Fruit fly (Drosophila melanogaster): ENCODE results near the gene HLH4C.
A peak's percentile ranks its signal among the peaks of the same experiment; 100 is the strongest.

Gene HLH4C

DNA sequence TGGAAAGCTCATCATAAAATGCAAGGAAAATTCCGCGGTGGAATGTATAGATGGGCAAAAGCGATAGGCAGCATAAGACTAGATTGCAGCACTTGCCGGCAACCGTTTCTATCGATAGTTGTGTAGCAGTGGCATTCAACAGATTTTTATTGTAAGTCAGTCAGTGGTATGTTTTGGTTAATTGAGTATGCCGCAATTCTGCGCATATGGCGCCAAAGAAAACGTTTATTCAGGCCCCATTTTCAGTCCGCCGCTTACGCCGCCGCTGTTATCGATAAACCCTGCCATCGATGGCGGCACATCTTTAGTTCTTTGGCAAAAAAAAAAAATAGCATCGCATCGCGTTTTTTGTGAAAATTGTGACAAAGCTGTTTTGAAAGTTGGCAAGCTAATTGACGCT lies 2.5 kb upstream of the HLH4C start, which contains the start of the genes Cbp80 and Torsin:
TSS of gene Cbp80 (plus strand) at position 265 of the 400 bp plus-strand sequence.
TSS of gene Torsin (minus strand) at position 282 of the 400 bp plus-strand sequence.
- TF ChIP-seq lz (GFP tag; optimal IDR thresholded peaks at IDR 0.05) (peak; percentile 29), CG7368 (GFP tag; optimal IDR thresholded peaks at IDR 0.05) (no peak), Hr38 (GFP tag; optimal IDR thresholded peaks at IDR 0.05) (no peak), salr (GFP tag; optimal IDR thresholded peaks at IDR 0.05) (no peak), cyc (GFP tag; optimal IDR thresholded peaks at IDR 0.05) (no peak), spab (GFP tag; optimal IDR thresholded peaks at IDR 0.05) (no peak), esn (GFP tag; optimal IDR thresholded peaks at IDR 0.05) (peak; percentile 38), CG34406 (GFP tag; optimal IDR thresholded peaks at IDR 0.05) (no peak), Eip93F (GFP tag; optimal IDR thresholded peaks at IDR 0.05) (no peak), CG3032 (tag; optimal IDR thresholded peaks at IDR 0.05) (peak; percentile 2), achi (GFP tag; optimal IDR thresholded peaks at IDR 0.05) (no peak), CG8632 (GFP tag; optimal IDR thresholded peaks at IDR 0.05) (no peak), CG11762 (GFP tag; optimal IDR thresholded peaks at IDR 0.05; ENCODE audit: insufficient read depth) (no peak), Ets96B (tag; optimal IDR thresholded peaks at IDR 0.05) (no peak), ss (GFP tag; optimal IDR thresholded peaks at IDR 0.05) (no peak), CG11294 (GFP tag; IDR thresholded peaks at IDR 0.05) (no peak), dsx (GFP tag; optimal IDR thresholded peaks at IDR 0.05; ENCODE audit: poor library complexity, severe bottlenecking) (no peak), CG8319 (GFP tag; optimal IDR thresholded peaks at IDR 0.05) (no peak), fd59A (GFP tag; optimal IDR thresholded peaks at IDR 0.05) (no peak), CG11902 (GFP tag; optimal IDR thresholded peaks at IDR 0.05) (no peak), CG3919 (GFP tag; optimal IDR thresholded peaks at IDR 0.05) (no peak), CG10669 (GFP tag; optimal IDR thresholded peaks at IDR 0.05) (no peak), CG15336 (GFP tag; IDR thresholded peaks at IDR 0.05) (no peak), CG1621 (tag; optimal IDR thresholded peaks at IDR 0.05) (no peak), CG31627 (GFP tag; optimal IDR thresholded peaks at IDR 0.05) (peak; percentile 22), Sox15 (GFP tag; optimal IDR thresholded peaks at IDR 0.05) (no peak), CG10631 (GFP tag; optimal IDR thresholded peaks at IDR 0.05) (no peak), Blimp-1 (GFP tag; optimal IDR thresholded peaks at IDR 0.05) (no peak), Met (GFP tag; optimal IDR thresholded peaks at IDR 0.05) (no peak), acj6 (GFP tag; optimal IDR thresholded peaks at IDR 0.05) (no peak), CG16779 (tag; optimal IDR thresholded peaks at IDR 0.05) (no peak), CG6808 (GFP tag; optimal IDR thresholded peaks at IDR 0.05) (peak; percentile 52), Hr39 (GFP tag; optimal IDR thresholded peaks at IDR 0.05) (no peak), CG6854 (GFP tag; optimal IDR thresholded peaks at IDR 0.05) (no peak), Smox (GFP tag; optimal IDR thresholded peaks at IDR 0.05) (no peak), dac (GFP tag; optimal IDR thresholded peaks at IDR 0.05) (no peak), Gug (GFP tag; IDR thresholded peaks at IDR 0.05) (no peak), OdsH (GFP tag; optimal IDR thresholded peaks at IDR 0.05) (no peak), Sox102F (GFP tag; optimal IDR thresholded peaks at IDR 0.05) (no peak), Hr4 (GFP tag; optimal IDR thresholded peaks at IDR 0.05) (no peak), pdm3 (GFP tag; optimal IDR thresholded peaks at IDR 0.05) (no peak), CG4318 (GFP tag; optimal IDR thresholded peaks at IDR 0.05) (no peak), CG8119 (GFP tag; IDR thresholded peaks at IDR 0.05) (no peak)

DNA sequence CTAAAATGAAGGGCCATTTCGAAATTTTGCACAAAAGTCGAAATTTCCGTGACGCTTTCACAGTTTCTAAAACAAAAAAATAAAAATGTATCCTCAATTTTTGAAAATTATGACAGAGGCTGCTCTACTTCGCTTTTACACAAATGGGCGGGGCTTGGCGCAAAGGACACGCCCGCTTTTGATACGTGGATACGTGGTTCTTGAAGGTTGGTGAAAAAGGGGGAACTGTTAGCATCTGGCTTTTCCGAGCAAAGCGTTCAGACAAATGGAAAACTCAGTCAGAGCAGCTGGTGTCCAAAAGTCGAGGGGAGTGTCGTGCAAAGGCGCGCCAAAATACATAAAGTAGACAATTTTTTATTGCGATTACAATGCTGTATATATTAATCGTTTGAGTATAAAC lies 2.4 kb downstream of the HLH4C start, which contains the start of gene CG3062:
TSS of gene CG3062 (minus strand) at position 101 of the 400 bp plus-strand sequence.
- no peak for TF ChIP-seq Sox15 (GFP tag; optimal IDR thresholded peaks at IDR 0.05)
- no peak for TF ChIP-seq Lpt (GFP tag; optimal IDR thresholded peaks at IDR 0.05)
- no peak for TF ChIP-seq vri (GFP tag; optimal IDR thresholded peaks at IDR 0.05)
- no peak for TF ChIP-seq Met (GFP tag; optimal IDR thresholded peaks at IDR 0.05)
- TF ChIP-seq CG11294 (GFP tag; IDR thresholded peaks at IDR 0.05), result no peak
- TF ChIP-seq CG8119 (GFP tag; IDR thresholded peaks at IDR 0.05), result no peak
- TF ChIP-seq CG6792 (GFP tag; optimal IDR thresholded peaks at IDR 0.05), result no peak
- no peak for TF ChIP-seq CG3032 (tag; optimal IDR thresholded peaks at IDR 0.05)
- no peak for TF ChIP-seq CG9139 (GFP tag; optimal IDR thresholded peaks at IDR 0.05)
- TF ChIP-seq Gug (GFP tag; IDR thresholded peaks at IDR 0.05), result no peak
- no peak for TF ChIP-seq CG8632 (GFP tag; optimal IDR thresholded peaks at IDR 0.05)
- TF ChIP-seq salr (GFP tag; optimal IDR thresholded peaks at IDR 0.05), result no peak
- TF ChIP-seq topi (GFP tag; optimal IDR thresholded peaks at IDR 0.05), result no peak
- TF ChIP-seq esn (GFP tag; optimal IDR thresholded peaks at IDR 0.05), result no peak
- TF ChIP-seq CG11902 (GFP tag; optimal IDR thresholded peaks at IDR 0.05), result no peak
- TF ChIP-seq Hr4 (GFP tag; optimal IDR thresholded peaks at IDR 0.05), result no peak
- TF ChIP-seq eg (GFP tag; IDR thresholded peaks at IDR 0.05), result no peak
- TF ChIP-seq Ets21C (GFP tag; optimal IDR thresholded peaks at IDR 0.05), result no peak

Measured in whole organism, prepupa.